Fruit fly (Drosophila melanogaster): ENCODE data around the gene rtp.
A peak's percentile ranks its signal among the peaks of the same experiment; 100 is the strongest.

Gene rtp

DNA sequence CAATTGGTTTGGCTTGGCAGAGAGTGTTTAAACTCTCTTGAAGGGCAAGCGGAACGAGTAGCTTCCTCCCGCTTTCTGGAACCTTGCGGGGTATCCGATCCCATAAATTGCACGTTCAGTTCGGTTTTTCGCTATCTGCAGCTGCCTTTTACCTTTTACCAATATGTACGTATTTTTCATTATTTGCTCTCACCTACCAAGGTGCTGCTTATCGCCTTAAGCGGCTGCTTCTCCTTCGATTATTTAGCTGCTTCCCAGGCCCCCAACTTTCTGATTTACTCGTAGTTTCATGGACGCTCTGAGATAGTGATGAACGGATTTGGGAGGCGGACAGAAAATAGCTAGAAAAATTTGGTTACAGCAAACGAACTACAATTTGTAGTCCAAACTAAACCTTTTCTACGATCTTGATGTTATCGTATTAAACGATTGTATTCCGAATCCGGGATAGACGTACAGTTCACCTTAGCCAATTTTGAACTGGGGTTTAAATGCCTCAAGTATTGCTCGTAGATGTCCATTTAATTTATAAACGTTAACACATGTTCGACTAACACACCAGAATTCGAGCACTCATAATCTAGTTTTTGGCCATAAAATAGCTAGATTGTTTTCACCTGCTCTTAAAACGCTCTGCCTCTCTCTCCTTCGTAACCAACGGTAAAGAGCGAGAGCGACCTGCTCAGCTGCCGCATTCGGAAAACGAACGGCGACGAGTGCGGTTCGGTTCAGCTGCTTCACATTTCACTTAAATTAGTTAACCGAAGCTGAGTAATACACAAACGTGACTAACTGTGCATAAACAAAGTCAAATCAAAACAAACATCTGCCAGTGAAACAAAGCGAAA is 27.4 kb upstream of the rtp start (continued):
- TF ChIP-seq onecut (GFP tag; IDR thresholded peaks at IDR 0.05) (peak; percentile 6; the same call in 1 of the 2 replicates), CG10267 (tag; optimal IDR thresholded peaks at IDR 0.05) (peak; percentile 32), CG16779 (GFP tag; IDR thresholded peaks at IDR 0.05) (no peak), CG9817 (tag; optimal IDR thresholded peaks at IDR 0.05) (peak; percentile 6), Rx (GFP tag; IDR thresholded peaks at IDR 0.05) (0 out of 2 replicates have a peak, but pooled peaks have one; percentile 2), fd3F (GFP tag; optimal IDR thresholded peaks at IDR 0.05) (peak; percentile 13), CG30020 (tag; optimal IDR thresholded peaks at IDR 0.05) (peak; percentile 3), Lim3 (GFP tag; IDR thresholded peaks at IDR 0.05) (no peak), unpg (GFP tag; optimal IDR thresholded peaks at IDR 0.05) (peak; percentile 26), CG15073 (GFP tag; optimal IDR thresholded peaks at IDR 0.05) (no peak), NK7.1 (GFP tag; optimal IDR thresholded peaks at IDR 0.05) (peak; percentile 22), mam (GFP tag; optimal IDR thresholded peaks at IDR 0.05) (peak; percentile 8), CG8290 (GFP tag; optimal IDR thresholded peaks at IDR 0.05) (peak; percentile 9), CG8290 (tag; optimal IDR thresholded peaks at IDR 0.05) (peak in 1 of 2 experiments; percentile 49), CG17385 (GFP tag; optimal IDR thresholded peaks at IDR 0.05) (peak; percentile 52), CG4328 (GFP tag; optimal IDR thresholded peaks at IDR 0.05) (peak; percentile 34), zf30C (GFP tag; optimal IDR thresholded peaks at IDR 0.05) (no peak), CG6683 (GFP tag; optimal IDR thresholded peaks at IDR 0.05) (no peak), Adf1 (GFP tag; IDR thresholded peaks at IDR 0.05) (no peak; the same call in 1 of the 2 replicates), CG8478 (optimal IDR thresholded peaks at IDR 0.05) (no peak), CG16863 (GFP tag; optimal IDR thresholded peaks at IDR 0.05) (peak; percentile 44), CG18599 (GFP tag; optimal IDR thresholded peaks at IDR 0.05) (peak; percentile 66), Bgb (GFP tag; IDR thresholded peaks at IDR 0.05; ENCODE audit: partially characterized antibody) (peak; percentile 41; the same call in 1 of the 2 replicates), CG13287 (GFP tag; IDR thresholded peaks at IDR 0.05; ENCODE audit: partially characterized antibody) (peak; percentile 26; the same call in 1 of the 2 replicates), CG1529 (GFP tag; optimal IDR thresholded peaks at IDR 0.05) (no peak), exex (tag; optimal IDR thresholded peaks at IDR 0.05) (peak; percentile 5), CG10431 (GFP tag; optimal IDR thresholded peaks at IDR 0.05) (no peak), slp2 (GFP tag; optimal IDR thresholded peaks at IDR 0.05) (peak; percentile 24), gem (tag; optimal IDR thresholded peaks at IDR 0.05) (peak; percentile 58), ap (GFP tag; IDR thresholded peaks at IDR 0.05) (no peak), CG17802 (tag; optimal IDR thresholded peaks at IDR 0.05) (no peak), CG1603 (tag; optimal IDR thresholded peaks at IDR 0.05) (peak; percentile 42), zfh1 (GFP tag; IDR thresholded peaks at IDR 0.05) (0 out of 3 replicates have a peak, but pooled peaks have one; percentile 32), Deaf1 (tag; optimal IDR thresholded peaks at IDR 0.05) (peak; percentile 98), CG34376 (GFP tag; optimal IDR thresholded peaks at IDR 0.05) (peak; percentile 54), CG13123 (GFP tag; optimal IDR thresholded peaks at IDR 0.05) (no peak), CG10209 (GFP tag; optimal IDR thresholded peaks at IDR 0.05) (peak; percentile 37), Nf-YC (tag; optimal IDR thresholded peaks at IDR 0.05) (peak; percentile 61), mld (GFP tag; IDR thresholded peaks at IDR 0.05; ENCODE audit: partially characterized antibody) (no peak), inv (GFP tag; IDR thresholded peaks at IDR 0.05; ENCODE audit: partially characterized antibody) (no peak), CG33557 (GFP tag; optimal IDR thresholded peaks at IDR 0.05) (peak; percentile 37), emc (GFP tag; optimal IDR thresholded peaks at IDR 0.05) (peak; percentile 20), CG3281 (GFP tag; optimal IDR thresholded peaks at IDR 0.05) (peak; percentile 58), HmgZ (tag; optimal IDR thresholded peaks at IDR 0.05) (peak; percentile 44), HLH4C (GFP tag; IDR thresholded peaks at IDR 0.05; ENCODE audit: partially characterized antibody) (no peak; the same call in 2 of the 3 replicates), tll (GFP tag; optimal IDR thresholded peaks at IDR 0.05) (peak in 1 of 2 experiments; percentile 11), Fer1 (GFP tag; optimal IDR thresholded peaks at IDR 0.05) (peak; percentile 58), twi (tag; optimal IDR thresholded peaks at IDR 0.05) (peak; percentile 50)
